Worm (Caenorhabditis elegans): ENCODE measurements around the gene sra-36.

sra-36 gene

DNA sequence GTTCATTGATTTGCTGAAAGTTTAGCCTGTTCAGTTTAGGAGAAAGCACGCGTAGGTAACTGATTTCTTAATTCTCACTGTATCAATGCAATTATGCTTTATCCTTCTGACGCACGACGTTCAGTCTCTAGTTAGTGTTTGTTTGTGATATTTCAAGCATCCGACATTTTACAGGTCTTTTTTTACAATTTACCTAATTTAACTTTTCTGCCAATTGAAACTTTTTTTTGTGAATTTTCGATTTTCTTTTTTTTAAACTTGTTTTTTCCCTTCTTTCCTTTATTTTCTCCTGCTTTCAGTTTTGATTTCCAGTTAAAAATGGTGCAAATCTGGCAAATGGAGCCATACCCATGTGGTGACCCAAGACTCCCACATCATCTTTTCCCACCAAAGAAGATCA lies 10.3 kb upstream of the sra-36 start, which contains the start of gene K07E1.1:
TSS of gene K07E1.1 (plus strand) at position 301 of the 400 bp plus-strand sequence.
- TF ChIP-seq lsy-2 (tag; optimal IDR thresholded peaks at IDR 0.05) (no peak), bed-3 (GFP tag; optimal IDR thresholded peaks at IDR 0.05) (no peak), nhr-2 (tag; optimal IDR thresholded peaks at IDR 0.05) (no peak), nhr-28 (tag; optimal IDR thresholded peaks at IDR 0.05) (no peak), M03D4.4 (tag; optimal IDR thresholded peaks at IDR 0.05) (no peak), elt-1 (tag; optimal IDR thresholded peaks at IDR 0.05; ENCODE audit: borderline replicate concordance, insufficient read depth) (no peak), ham-2 (GFP tag; optimal IDR thresholded peaks at IDR 0.05) (no peak), mep-1 (tag; optimal IDR thresholded peaks at IDR 0.05) (no peak), ceh-39 (tag; optimal IDR thresholded peaks at IDR 0.05) (no peak), pha-4 (tag; optimal IDR thresholded peaks at IDR 0.05) (no peak)

ce11 chrII:4549983-4550572 lies 9.5 kb upstream of the sra-36 start:
- TF ChIP-seq ceh-39 (tag; optimal IDR thresholded peaks at IDR 0.05) (no peak), drap-1 (GFP tag; optimal IDR thresholded peaks at IDR 0.05) (no peak), sptf-1 (tag; optimal IDR thresholded peaks at IDR 0.05) (no peak), mab-5 (tag; optimal IDR thresholded peaks at IDR 0.05) (no peak), snpc-4 (tag; optimal IDR thresholded peaks at IDR 0.05) (no peak), elt-3 (tag; optimal IDR thresholded peaks at IDR 0.05) (no peak), tbx-8 (GFP tag; optimal IDR thresholded peaks at IDR 0.05) (no peak), lsy-2 (tag; optimal IDR thresholded peaks at IDR 0.05) (no peak), unc-39 (tag; optimal IDR thresholded peaks at IDR 0.05) (no peak), zip-8 (tag; optimal IDR thresholded peaks at IDR 0.05) (no peak), lin-32 (GFP tag; optimal IDR thresholded peaks at IDR 0.05) (no peak), nhr-2 (tag; optimal IDR thresholded peaks at IDR 0.05) (no peak), nhr-237 (tag; optimal IDR thresholded peaks at IDR 0.05) (no peak), flh-1 (GFP tag; optimal IDR thresholded peaks at IDR 0.05) (no peak), ceh-43 (GFP tag; optimal IDR thresholded peaks at IDR 0.05) (no peak), sem-2 (GFP tag; optimal IDR thresholded peaks at IDR 0.05) (no peak), nhr-12 (tag; optimal IDR thresholded peaks at IDR 0.05) (no peak), ham-2 (GFP tag; optimal IDR thresholded peaks at IDR 0.05) (no peak)

DNA sequence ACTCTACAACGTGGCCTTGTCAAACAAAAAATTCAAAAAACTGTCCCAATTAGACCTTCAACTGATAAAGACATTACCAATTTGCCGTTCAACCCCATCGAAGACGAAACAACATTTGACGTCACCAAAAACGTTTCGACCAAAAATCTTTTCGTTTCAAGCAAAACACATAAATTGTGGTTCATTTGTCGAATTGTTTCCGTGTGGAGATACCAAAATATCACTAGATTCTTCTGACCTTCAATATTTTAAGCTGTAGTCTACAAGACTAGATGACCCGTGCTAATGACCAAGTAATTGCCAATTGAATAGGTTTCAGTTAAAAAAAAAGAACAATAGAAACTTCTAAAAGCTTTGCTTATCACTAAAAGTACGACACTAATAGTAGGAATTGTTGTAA lies 7.9 kb upstream of the sra-36 start:
- TF ChIP-seq ztf-11 (tag; optimal IDR thresholded peaks at IDR 0.05) (no peak), hlh-1 (tag; optimal IDR thresholded peaks at IDR 0.05) (no peak), tbx-8 (GFP tag; optimal IDR thresholded peaks at IDR 0.05) (no peak), ces-1 (GFP tag; optimal IDR thresholded peaks at IDR 0.05) (no peak), mab-5 (tag; optimal IDR thresholded peaks at IDR 0.05) (no peak), nhr-12 (tag; optimal IDR thresholded peaks at IDR 0.05) (no peak), ceh-83 (GFP tag; optimal IDR thresholded peaks at IDR 0.05) (no peak), elt-3 (tag; optimal IDR thresholded peaks at IDR 0.05) (no peak), nhr-237 (tag; optimal IDR thresholded peaks at IDR 0.05) (no peak), M03D4.4 (tag; optimal IDR thresholded peaks at IDR 0.05) (no peak), snpc-4 (tag; optimal IDR thresholded peaks at IDR 0.05) (no peak)

DNA sequence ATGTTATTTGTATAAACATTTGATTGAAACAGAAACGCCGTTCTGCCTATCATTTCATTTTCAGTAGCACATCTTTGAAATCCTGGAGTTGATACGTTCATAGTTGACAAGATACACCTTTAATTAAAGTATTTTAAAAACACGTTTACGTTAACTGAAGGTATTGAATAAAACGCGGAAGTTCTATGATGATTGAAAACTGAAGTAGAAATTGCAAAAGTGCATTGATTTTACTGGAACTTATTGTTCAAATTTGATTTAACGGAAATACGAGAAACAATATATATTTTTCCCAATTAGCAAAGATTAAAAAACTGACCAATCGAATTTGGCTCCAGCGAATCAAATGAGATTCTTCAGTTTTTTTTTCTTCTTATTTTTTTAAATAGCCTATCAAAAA lies 3.0 kb upstream of the sra-36 start, which contains the start of gene sra-34:
TSS of gene sra-34 (minus strand) at position 101 of the 400 bp plus-strand sequence.
- TF ChIP-seq elt-1 (tag; optimal IDR thresholded peaks at IDR 0.05; ENCODE audit: borderline replicate concordance, insufficient read depth) (no peak), lin-32 (GFP tag; optimal IDR thresholded peaks at IDR 0.05) (no peak), bed-3 (GFP tag; optimal IDR thresholded peaks at IDR 0.05) (no peak), nhr-237 (tag; optimal IDR thresholded peaks at IDR 0.05) (no peak)

DNA sequence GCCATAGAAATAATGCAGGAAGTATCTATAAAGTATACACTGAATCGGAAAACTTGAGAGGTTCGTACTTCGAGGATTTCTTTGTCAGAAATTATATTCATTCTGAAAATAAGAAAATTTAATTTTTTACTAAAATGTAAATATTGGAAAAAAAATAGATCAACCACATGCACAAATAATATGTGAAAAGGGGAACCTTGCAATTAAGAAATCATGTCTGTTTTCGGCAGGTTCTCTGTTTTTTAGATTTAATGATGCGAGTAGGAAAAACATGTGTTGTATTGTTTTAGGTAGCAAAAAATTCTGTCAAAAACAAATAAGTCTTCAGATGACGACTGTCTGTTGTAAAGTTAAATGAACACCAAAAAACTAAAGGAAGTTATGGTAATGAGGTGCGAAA lies 3.4 kb downstream of the sra-36 start, which contains the start of gene sra-33:
TSS of gene sra-33 (minus strand) at position 101 of the 400 bp plus-strand sequence.
- no peak for TF ChIP-seq bed-3 (GFP tag; optimal IDR thresholded peaks at IDR 0.05)
- no peak for TF ChIP-seq nhr-76 (tag; optimal IDR thresholded peaks at IDR 0.05)
- TF ChIP-seq ceh-43 (GFP tag; optimal IDR thresholded peaks at IDR 0.05): no peak
- TF ChIP-seq lin-32 (GFP tag; optimal IDR thresholded peaks at IDR 0.05): no peak
- TF ChIP-seq cnd-1 (tag; optimal IDR thresholded peaks at IDR 0.05): no peak
- TF ChIP-seq ham-2 (GFP tag; optimal IDR thresholded peaks at IDR 0.05): no peak
- TF ChIP-seq ceh-83 (GFP tag; optimal IDR thresholded peaks at IDR 0.05): no peak
- no peak for TF ChIP-seq zip-8 (tag; optimal IDR thresholded peaks at IDR 0.05)
- TF ChIP-seq blmp-1 (tag; optimal IDR thresholded peaks at IDR 0.05): no peak
- TF ChIP-seq flh-1 (GFP tag; optimal IDR thresholded peaks at IDR 0.05): no peak
- TF ChIP-seq unc-39 (tag; optimal IDR thresholded peaks at IDR 0.05): no peak
- no peak for TF ChIP-seq tbx-8 (GFP tag; optimal IDR thresholded peaks at IDR 0.05)
- no peak for TF ChIP-seq mab-5 (tag; optimal IDR thresholded peaks at IDR 0.05)
- no peak for TF ChIP-seq drap-1 (GFP tag; optimal IDR thresholded peaks at IDR 0.05)
- no peak for TF ChIP-seq ztf-11 (tag; optimal IDR thresholded peaks at IDR 0.05)
- no peak for TF ChIP-seq unc-120 (tag; optimal IDR thresholded peaks at IDR 0.05; ENCODE audit: poor library complexity, severe bottlenecking)
- TF ChIP-seq sptf-1 (tag; optimal IDR thresholded peaks at IDR 0.05): no peak

Measured in whole organism, mixed stage, embryonic.